Fruit fly (Drosophila melanogaster) S2 (cell line): ENCODE measurements around the gene CG14641.

Experiments used
- CG8478 ChIP-seq: fragments of >200 bp; optimal IDR thresholded peaks from 2 replicates; lab custom pipeline; 2018
- CTCF ChIP-seq, 2 experiments: fragments of >200 bp; optimal IDR thresholded peaks; 2 replicates each; lab custom pipeline; 2018

Gene CG14641

dm6 chr3R:4190160-4190559, 42.0 kb downstream of the CG14641 start, which contains the start of gene Dsk:
Gene Dsk, minus strand, starts transcription at chr3R:4190260.
- TF ChIP-seq CTCF (optimal IDR thresholded peaks at IDR 0.05; lab: Kevin White, UChicago) (no peak), CG8478 (lab: Kevin White, UChicago) (no peak)

DNA sequence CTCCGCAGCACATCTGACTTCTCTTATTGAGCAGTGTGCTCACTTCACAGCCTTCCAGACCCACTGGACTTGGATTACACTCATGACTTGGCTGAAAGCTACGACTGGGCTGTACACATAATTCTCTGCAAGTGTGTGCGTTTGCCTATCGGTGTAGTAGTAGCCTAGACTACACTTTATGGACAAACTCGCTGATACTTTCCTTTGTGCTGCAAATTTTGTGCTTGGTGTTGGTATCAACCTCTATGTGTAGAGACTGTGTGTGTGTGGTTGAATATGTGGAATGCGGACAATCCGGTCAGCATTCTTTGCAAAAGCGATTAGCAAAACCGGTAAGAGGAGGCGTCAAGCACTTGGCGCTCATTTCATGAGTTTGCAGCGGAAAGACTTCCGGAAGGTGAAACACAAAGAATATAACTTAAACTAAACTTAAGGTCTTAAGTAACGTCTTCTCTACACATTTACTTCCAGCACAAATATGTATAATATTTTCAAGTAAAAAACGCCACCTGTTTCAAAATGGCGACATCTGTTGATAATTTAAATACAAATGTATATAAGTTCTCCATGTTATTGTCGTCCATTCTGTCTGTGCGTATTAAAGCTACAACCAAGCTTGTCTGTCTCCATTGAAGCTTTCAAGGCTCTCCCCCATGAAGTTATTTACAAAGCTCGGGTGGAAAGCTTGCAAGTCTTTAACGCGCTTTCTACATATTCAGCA, 45.2 kb downstream of the CG14641 start:
- TF ChIP-seq CTCF (optimal IDR thresholded peaks at IDR 0.05; lab: Kevin White, UChicago) (no peak), CG8478 (lab: Kevin White, UChicago) (no peak)
